Fruit fly (Drosophila melanogaster): ENCODE results near the gene CG14315.

CG14315 gene

DNA sequence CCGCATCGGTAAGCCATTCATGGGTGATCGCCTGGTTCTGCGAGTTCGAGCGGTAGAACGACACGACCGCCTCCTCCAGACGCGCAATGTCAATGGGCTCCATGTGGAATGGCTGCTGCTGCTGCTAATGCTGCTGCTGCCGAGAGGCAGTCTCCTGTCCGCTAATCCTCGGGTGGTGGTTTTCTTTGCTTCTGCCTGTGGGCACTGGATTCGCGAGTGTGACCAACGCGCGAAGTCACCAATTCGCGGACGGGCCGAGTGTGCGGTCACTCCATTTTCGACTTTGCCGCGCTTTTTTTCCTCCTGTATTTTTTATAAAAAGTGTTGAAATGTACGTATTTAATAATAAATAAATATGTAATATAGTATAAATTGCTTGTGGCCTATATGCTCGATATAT is 24.7 kb downstream of the CG14315 start, which contains the start of gene cdm (continued):
- TF ChIP-seq eve (GFP tag; optimal IDR thresholded peaks at IDR 0.05) (no peak), YL-1 (GFP tag; optimal IDR thresholded peaks at IDR 0.05) (peak; percentile 42), CG8765 (GFP tag; IDR thresholded peaks at IDR 0.05) (no peak), lbe (GFP tag; optimal IDR thresholded peaks at IDR 0.05) (no peak), Bdp1 (GFP tag; optimal IDR thresholded peaks at IDR 0.05) (no peak), Taf1 (GFP tag; IDR thresholded peaks at IDR 0.05) (no peak), HLH3B (GFP tag; IDR thresholded peaks at IDR 0.05) (no peak), CG12744 (GFP tag; optimal IDR thresholded peaks at IDR 0.05) (no peak), CG18619 (GFP tag; optimal IDR thresholded peaks at IDR 0.05) (no peak), CG2116 (GFP tag; optimal IDR thresholded peaks at IDR 0.05) (peak; percentile 27), insv (GFP tag; optimal IDR thresholded peaks at IDR 0.05) (no peak), pfk (GFP tag; optimal IDR thresholded peaks at IDR 0.05) (no peak), rib (GFP tag; IDR thresholded peaks at IDR 0.05) (peak; percentile 3; the same call in 1 of the 2 replicates), CG12942 (GFP tag; optimal IDR thresholded peaks at IDR 0.05) (no peak), CG30431 (GFP tag; optimal IDR thresholded peaks at IDR 0.05) (no peak), CG12071 (GFP tag; optimal IDR thresholded peaks at IDR 0.05) (no peak), yki (optimal IDR thresholded peaks at IDR 0.05) (no peak), CG6791 (GFP tag; IDR thresholded peaks at IDR 0.05; ENCODE audit: partially characterized antibody) (no peak), CG43689 (GFP tag; IDR thresholded peaks at IDR 0.05) (no peak), CG9932 (GFP tag; IDR thresholded peaks at IDR 0.05) (no peak), Nf-YA (GFP tag; IDR thresholded peaks at IDR 0.05) (no peak), BtbVII (GFP tag; optimal IDR thresholded peaks at IDR 0.05) (no peak), danr (GFP tag; IDR thresholded peaks at IDR 0.05) (no peak), sna (GFP tag; IDR thresholded peaks at IDR 0.05; ENCODE audit: partially characterized antibody) (peak; percentile 27; the same call in 1 of the 2 replicates), CG6272 (GFP tag; IDR thresholded peaks at IDR 0.05) (no peak), CG10209 (GFP tag; optimal IDR thresholded peaks at IDR 0.05) (no peak), CG4404 (GFP tag; IDR thresholded peaks at IDR 0.05) (no peak), CG12299 (tag; optimal IDR thresholded peaks at IDR 0.05) (no peak), CG30020 (tag; optimal IDR thresholded peaks at IDR 0.05) (no peak), unc-4 (GFP tag; IDR thresholded peaks at IDR 0.05; ENCODE audit: partially characterized antibody) (peak; percentile 21; the same call in 1 of the 2 replicates), CG5180 (GFP tag; optimal IDR thresholded peaks at IDR 0.05) (no peak), CG7786 (GFP tag; optimal IDR thresholded peaks at IDR 0.05) (no peak), Camta (GFP tag; optimal IDR thresholded peaks at IDR 0.05) (no peak), pum (GFP tag; optimal IDR thresholded peaks at IDR 0.05) (no peak), lola (GFP tag; optimal IDR thresholded peaks at IDR 0.05) (no peak), her (GFP tag; optimal IDR thresholded peaks at IDR 0.05) (no peak), H2.0 (GFP tag; IDR thresholded peaks at IDR 0.05) (no peak), CG1233 (GFP tag; optimal IDR thresholded peaks at IDR 0.05) (no peak), Bgb (GFP tag; IDR thresholded peaks at IDR 0.05; ENCODE audit: partially characterized antibody) (peak; percentile 42; the same call in 1 of the 2 replicates), dimm (GFP tag; IDR thresholded peaks at IDR 0.05) (no peak), Pdp1 (GFP tag; optimal IDR thresholded peaks at IDR 0.05) (no peak), Ada2b (GFP tag; IDR thresholded peaks at IDR 0.05) (no peak), tin (GFP tag; optimal IDR thresholded peaks at IDR 0.05) (no peak), inv (GFP tag; IDR thresholded peaks at IDR 0.05; ENCODE audit: partially characterized antibody) (no peak), CG14014 (GFP tag; IDR thresholded peaks at IDR 0.05) (no peak), pnt (GFP tag; optimal IDR thresholded peaks at IDR 0.05) (no peak), fu2 (GFP tag; optimal IDR thresholded peaks at IDR 0.05) (no peak), CG1647 (GFP tag; optimal IDR thresholded peaks at IDR 0.05) (no peak), jumu (GFP tag; optimal IDR thresholded peaks at IDR 0.05) (no peak), pzg (GFP tag; optimal IDR thresholded peaks at IDR 0.05) (peak; percentile 73), Sry-β (GFP tag; optimal IDR thresholded peaks at IDR 0.05) (no peak), CG31365 (tag; optimal IDR thresholded peaks at IDR 0.05) (no peak)

Data from whole organism, embryonic.